Fruit fly (Drosophila melanogaster): Measurements from ENCODE around the gene AttD.

AttD gene

dm6 chr3R:17624968-17625367, at the start of gene AttD:
AttD (plus strand) TSS chr3R:17625268.
- TF ChIP-seq Ets65A (GFP tag) (no peak), CG17912 (GFP tag; optimal IDR thresholded peaks at IDR 0.05) (no peak), CG9817 (tag; optimal IDR thresholded peaks at IDR 0.05) (no peak), sug (tag; optimal IDR thresholded peaks at IDR 0.05) (no peak), NfI (GFP tag; optimal IDR thresholded peaks at IDR 0.05) (no peak), CG6854 (GFP tag; optimal IDR thresholded peaks at IDR 0.05) (no peak), Lhr (GFP tag; optimal IDR thresholded peaks at IDR 0.05) (no peak), CG30431 (GFP tag; optimal IDR thresholded peaks at IDR 0.05) (no peak), CG8924 (tag; optimal IDR thresholded peaks at IDR 0.05) (no peak), sens (GFP tag) (no peak), Hr39 (optimal IDR thresholded peaks at IDR 0.05) (no peak)

- TF ChIP-seq Med (GFP tag) (no peak), NC2α (GFP tag; optimal IDR thresholded peaks at IDR 0.05) (peak; percentile 4), ro (GFP tag; IDR thresholded peaks at IDR 0.05) (no peak), GATAe (GFP tag; conservative IDR thresholded peaks at IDR 0.05) (no peak), ranshi (GFP tag; IDR thresholded peaks at IDR 0.05) (peak; percentile 34; the same call in 1 of the 2 replicates), Fer1 (GFP tag; optimal IDR thresholded peaks at IDR 0.05) (no peak), CG18262 (tag; optimal IDR thresholded peaks at IDR 0.05) (peak; percentile 72), CG13424 (tag; optimal IDR thresholded peaks at IDR 0.05) (peak; percentile 64), CG17802 (tag; optimal IDR thresholded peaks at IDR 0.05) (no peak), ap (GFP tag; IDR thresholded peaks at IDR 0.05) (peak; percentile 30; the same call in 1 of the 2 replicates), wdn (GFP tag; IDR thresholded peaks at IDR 0.05) (no peak), bsh (GFP tag; optimal IDR thresholded peaks at IDR 0.05) (peak in 1 of 2 experiments; percentile 85), gt (GFP tag; IDR thresholded peaks at IDR 0.05) (no peak), CG17328 (GFP tag; IDR thresholded peaks at IDR 0.05) (peak; percentile 76), Opbp (GFP tag; IDR thresholded peaks at IDR 0.05; ENCODE audit: partially characterized antibody) (no peak), cato (GFP tag; optimal IDR thresholded peaks at IDR 0.05; ENCODE audit: borderline replicate concordance) (peak; percentile 1), jumu (GFP tag; optimal IDR thresholded peaks at IDR 0.05) (no peak), shn (GFP tag; optimal IDR thresholded peaks at IDR 0.05) (no peak), Side (GFP tag; optimal IDR thresholded peaks at IDR 0.05) (no peak), ssp (GFP tag; IDR thresholded peaks at IDR 0.05) (peak; percentile 37; the same call in 1 of the 2 replicates), Sox100B (GFP tag; optimal IDR thresholded peaks at IDR 0.05) (peak; percentile 52), pros (GFP tag; optimal IDR thresholded peaks at IDR 0.05) (peak; percentile 95), klu (GFP tag; IDR thresholded peaks at IDR 0.05) (no peak), CG1024 (GFP tag; IDR thresholded peaks at IDR 0.05) (peak; percentile 49; the same call in 1 of the 2 replicates), CG3726 (GFP tag; IDR thresholded peaks at IDR 0.05) (0 out of 3 replicates have a peak, but pooled peaks have one; percentile 45), Scr (GFP tag; IDR thresholded peaks at IDR 0.05; ENCODE audit: partially characterized antibody) (no peak), onecut (GFP tag; IDR thresholded peaks at IDR 0.05) (peak; percentile 46; the same call in 1 of the 2 replicates), lov (optimal IDR thresholded peaks at IDR 0.05) (no peak), lov (GFP tag; IDR thresholded peaks at IDR 0.05) (0 out of 3 replicates have a peak, but pooled peaks have one; percentile 6), ato (GFP tag; IDR thresholded peaks at IDR 0.05; ENCODE audit: partially characterized antibody) (no peak), CG16813 (GFP tag; IDR thresholded peaks at IDR 0.05; ENCODE audit: partially characterized antibody) (no peak), inv (GFP tag; IDR thresholded peaks at IDR 0.05; ENCODE audit: partially characterized antibody) (no peak), TFAM (GFP tag; optimal IDR thresholded peaks at IDR 0.05) (no peak), HHEX (GFP tag; optimal IDR thresholded peaks at IDR 0.05) (no peak), esg (GFP tag; conservative IDR thresholded peaks at IDR 0.05) (0 out of 2 replicates have a peak, but pooled peaks have one; percentile 23), abd-A (tag; optimal IDR thresholded peaks at IDR 0.05) (no peak), Dek (tag; optimal IDR thresholded peaks at IDR 0.05) (no peak), pfk (GFP tag; optimal IDR thresholded peaks at IDR 0.05) (no peak)
Observed at dm6 chr3R:17583658-17584460, 41.2 kb upstream of the AttD start.
